Worm (Caenorhabditis elegans): ENCODE measurements around the gene dpr-1.

Gene dpr-1

ce11 chrV:13961927-13962419, 20.0 kb upstream of the dpr-1 start, which contains the start of the genes algn-13 and R10D12.13 (continued):
- TF ChIP-seq attf-3 (GFP tag; conservative IDR thresholded peaks at IDR 0.05) (0 out of 2 replicates have a peak, but pooled peaks have one; percentile 21), snpc-1.1 (tag; optimal IDR thresholded peaks at IDR 0.05; ENCODE audit: insufficient read depth) (peak; percentile 82), unc-130 (GFP tag; optimal IDR thresholded peaks at IDR 0.05) (peak; percentile 41)

- TF ChIP-seq nfya-2 (GFP tag; IDR thresholded peaks at IDR 0.05) (no peak), him-1 (tag; optimal IDR thresholded peaks at IDR 0.05) (no peak), F23B12.7 (tag; optimal IDR thresholded peaks at IDR 0.05; ENCODE audit: insufficient read depth) (no peak), egl-44 (GFP tag; IDR thresholded peaks at IDR 0.05) (0 out of 2 replicates have a peak, but pooled peaks have one; percentile 14)
These were observed 18.9 kb upstream of the dpr-1 start, which contains the start of gene srh-24 for ce11 chrV:13960916-13961315. Gene srh-24, minus strand, starts transcription at chrV:13961016.

- TF ChIP-seq atf-7 (tag; optimal IDR thresholded peaks at IDR 0.05) (no peak), nhr-120 (GFP tag; IDR thresholded peaks at IDR 0.05) (no peak), chd-7 (tag; optimal IDR thresholded peaks at IDR 0.05) (no peak), snpc-1.3 (tag; optimal IDR thresholded peaks at IDR 0.05; ENCODE audit: insufficient read depth) (no peak), akir-1 (GFP tag; optimal IDR thresholded peaks at IDR 0.05) (no peak), B0035.1 (tag; optimal IDR thresholded peaks at IDR 0.05) (no peak), F49E8.2 (tag; optimal IDR thresholded peaks at IDR 0.05; ENCODE audit: insufficient read depth) (no peak), lin-54 (GFP tag; optimal IDR thresholded peaks at IDR 0.05) (no peak), tlf-1 (GFP tag; optimal IDR thresholded peaks at IDR 0.05) (no peak), attf-5 (GFP tag; optimal IDR thresholded peaks at IDR 0.05) (no peak), hlh-26 (GFP tag; conservative IDR thresholded peaks at IDR 0.05) (no peak), ets-4 (GFP tag; optimal IDR thresholded peaks at IDR 0.05) (no peak), cebp-1 (GFP tag; IDR thresholded peaks at IDR 0.05) (no peak), cebp-1 (tag; optimal IDR thresholded peaks at IDR 0.05) (no peak), lin-40 (tag; optimal IDR thresholded peaks at IDR 0.05) (no peak), F10E7.11 (tag; optimal IDR thresholded peaks at IDR 0.05) (no peak), snpc-4 (GFP tag; optimal IDR thresholded peaks at IDR 0.05) (no peak), snpc-4 (tag; optimal IDR thresholded peaks at IDR 0.05) (no peak), mel-28 (tag; optimal IDR thresholded peaks at IDR 0.05; ENCODE audit: borderline replicate concordance) (no peak), nhr-80 (tag; optimal IDR thresholded peaks at IDR 0.05) (no peak), F57C9.4 (tag; optimal IDR thresholded peaks at IDR 0.05) (no peak)
These were observed 16.3 kb upstream of the dpr-1 start, which contains the start of gene R10D12.10 for ce11 chrV:13958247-13958646. Gene R10D12.10, minus strand, starts transcription at chrV:13958347.

ce11 chrV:13957691-13958090, 15.7 kb upstream of the dpr-1 start:
- no peak for TF ChIP-seq aptf-2 (GFP tag; conservative IDR thresholded peaks at IDR 0.05)
- TF ChIP-seq F52B5.7 (tag; optimal IDR thresholded peaks at IDR 0.05), result no peak
- TF ChIP-seq nhr-120 (GFP tag; IDR thresholded peaks at IDR 0.05), result no peak
- TF ChIP-seq mel-28 (tag; optimal IDR thresholded peaks at IDR 0.05; ENCODE audit: borderline replicate concordance), result no peak
- TF ChIP-seq ztf-6 (GFP tag; IDR thresholded peaks at IDR 0.05), result no peak
- no peak for TF ChIP-seq egl-18 (GFP tag; IDR thresholded peaks at IDR 0.05)
- no peak for TF ChIP-seq mxl-1 (tag; optimal IDR thresholded peaks at IDR 0.05)
